Worm (Caenorhabditis elegans) whole organism, dauer: ENCODE results near the gene irld-47.

Experiments
- unc-62 ChIP-seq: sonication (generic microtip); optimal IDR thresholded peaks from 2 replicates; lab custom pipeline; 2017; ENCODE audit warnings: missing biosample characterization, missing genetic modification reagents, missing genetic modification characterization

Gene irld-47

DNA sequence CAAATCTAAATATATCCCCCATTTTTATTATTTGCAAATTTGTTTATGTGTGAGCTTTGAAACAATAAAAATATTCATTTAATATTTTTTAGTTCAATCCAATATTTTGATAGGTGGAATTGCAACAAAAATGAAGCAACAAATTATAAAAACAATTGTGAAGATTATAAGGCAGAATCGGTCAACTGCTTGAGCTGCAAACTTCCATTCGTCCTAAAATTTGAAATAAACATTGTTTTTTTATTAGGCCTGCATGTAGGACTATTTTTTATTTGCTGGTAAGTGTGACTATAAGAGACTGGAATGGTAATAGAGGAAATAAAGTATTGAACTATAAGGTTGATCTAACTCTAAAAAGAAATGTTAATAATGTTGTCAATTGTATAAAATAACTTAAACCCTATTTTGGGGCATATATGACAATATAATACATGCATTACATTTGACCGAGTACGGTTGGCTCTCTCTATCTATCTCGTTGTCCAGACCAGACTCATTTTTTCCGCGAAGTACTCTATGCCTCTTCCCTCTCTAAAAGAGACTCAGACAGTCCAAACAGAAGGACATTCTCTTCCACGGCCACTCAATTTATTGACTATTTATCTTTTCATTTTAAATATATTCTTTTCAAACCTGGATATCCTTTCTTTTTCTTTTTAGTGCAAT, 23.4 kb upstream of the irld-47 start, which contains the start of gene T09A5.4:
T09A5.4 (plus strand) TSS at position 616 of the 666 bp plus-strand sequence.
- no peak for TF ChIP-seq unc-62

ce11 chrII:7842053-7842452, 19.7 kb upstream of the irld-47 start, which contains the start of gene klp-3:
klp-3 (plus strand) TSS chrII:7842353.
- no peak for TF ChIP-seq unc-62

- no peak for TF ChIP-seq unc-62
Measured at ce11 chrII:7839703-7840102, 17.3 kb upstream of the irld-47 start.

DNA sequence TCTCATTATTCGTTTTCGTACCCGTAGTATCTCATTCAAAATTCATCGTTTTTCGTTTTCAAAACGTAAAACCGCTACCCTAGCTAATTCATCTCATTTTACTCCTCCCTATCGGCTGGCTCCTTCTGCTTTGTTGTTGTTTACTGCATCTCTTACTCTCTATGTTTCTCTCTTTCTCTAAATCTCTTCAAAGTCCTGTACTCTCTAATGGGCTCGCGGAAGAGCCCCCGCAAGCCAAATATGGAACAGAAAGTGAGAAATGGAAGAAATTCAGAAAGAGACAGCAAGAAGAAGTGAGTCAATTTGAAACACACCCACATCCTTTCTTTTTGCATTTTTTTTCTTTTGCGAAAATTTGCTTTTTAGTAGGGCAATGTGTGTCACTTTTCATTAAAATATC, 16.3 kb upstream of the irld-47 start:
- no peak for TF ChIP-seq unc-62

DNA sequence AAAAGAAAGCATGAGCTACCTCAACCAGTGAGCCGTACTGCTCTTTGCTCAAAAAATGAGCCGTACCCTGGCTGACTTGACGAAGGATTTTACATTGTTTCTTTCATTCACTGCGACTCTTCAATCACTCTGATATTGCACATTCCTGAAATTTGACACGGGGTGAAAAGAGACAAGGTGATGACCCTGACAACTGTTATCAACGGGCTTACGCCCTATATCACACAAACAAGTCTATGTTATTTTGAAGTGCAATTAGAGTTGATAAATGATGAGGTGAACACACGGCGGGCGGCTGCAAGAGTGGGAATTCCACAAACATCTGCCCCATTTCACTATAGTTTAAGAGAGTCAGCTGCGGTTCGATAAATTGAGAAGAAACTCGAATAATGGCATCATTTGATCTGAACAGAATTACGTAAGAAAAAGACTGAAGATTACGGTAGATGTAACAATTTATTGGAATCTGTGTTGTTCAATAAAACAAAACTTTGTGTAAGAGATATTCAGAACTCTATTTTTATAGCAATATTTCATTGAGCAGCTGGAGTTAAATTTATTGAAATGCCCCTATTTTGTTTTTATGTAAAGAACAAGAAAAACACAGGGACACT, 14.4 kb upstream of the irld-47 start:
- TF ChIP-seq unc-62 = no peak

DNA sequence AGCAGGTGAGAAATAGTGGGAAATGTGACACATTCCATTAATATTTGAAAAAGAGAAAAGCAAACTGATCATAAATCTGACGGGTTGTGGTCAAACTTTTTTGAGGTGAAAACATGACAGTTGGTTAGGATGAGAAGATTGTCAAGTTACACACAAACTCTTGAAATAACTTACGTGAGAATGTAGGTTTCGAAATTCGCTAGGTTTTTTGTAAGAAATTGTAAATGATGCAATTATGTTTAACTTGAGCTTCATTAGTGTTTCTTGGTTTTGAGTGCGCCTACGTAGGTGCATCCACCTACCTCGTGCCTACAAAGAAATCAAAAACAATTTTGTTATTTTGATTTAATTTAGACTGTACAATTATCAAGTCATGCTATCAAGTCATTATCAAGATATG, 13.0 kb upstream of the irld-47 start, which contains the start of gene cex-2:
cex-2 (minus strand) TSS at position 101 of the 400 bp plus-strand sequence.
- no peak for TF ChIP-seq unc-62

DNA sequence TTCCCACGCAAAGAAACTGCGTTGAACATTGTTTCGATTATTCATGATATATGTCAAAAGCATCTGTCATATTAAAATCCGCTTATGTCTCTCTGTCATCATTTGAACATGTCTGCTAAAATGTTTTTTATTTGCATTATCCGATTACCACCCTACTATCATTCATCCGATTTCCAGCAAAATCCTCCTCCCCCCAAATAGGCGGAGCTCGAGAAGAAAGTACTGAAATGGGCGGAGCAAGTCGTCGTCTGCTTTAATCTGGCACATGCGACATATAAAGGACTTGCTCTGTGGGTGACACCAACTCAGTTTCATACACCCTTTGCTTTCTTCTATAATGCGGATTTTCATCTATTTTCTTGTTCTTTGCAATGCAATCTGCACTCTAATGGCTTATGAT, 9.7 kb upstream of the irld-47 start, which contains the start of gene T09A5.14:
T09A5.14 (plus strand) TSS at position 301 of the 400 bp plus-strand sequence.
- TF ChIP-seq unc-62 = no peak

DNA sequence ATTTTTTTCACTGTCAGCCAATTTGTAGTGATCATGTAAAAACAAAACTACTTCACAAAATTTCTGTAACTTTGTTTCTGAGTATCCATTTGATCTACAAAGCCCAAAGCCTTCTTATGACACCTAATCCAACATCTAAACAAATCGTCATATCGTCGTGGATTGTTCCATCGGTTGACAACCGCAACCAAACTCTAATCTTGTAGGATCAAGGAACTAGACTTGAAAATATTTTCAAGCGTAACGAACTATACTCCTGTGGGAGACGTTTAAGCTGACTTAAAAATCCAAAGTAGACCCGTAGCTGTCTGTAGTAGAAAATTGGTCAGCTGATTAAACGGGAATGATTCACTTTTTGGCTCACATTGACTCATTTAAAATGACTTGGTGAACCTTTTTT, 7.3 kb upstream of the irld-47 start:
- TF ChIP-seq unc-62 = no peak

DNA sequence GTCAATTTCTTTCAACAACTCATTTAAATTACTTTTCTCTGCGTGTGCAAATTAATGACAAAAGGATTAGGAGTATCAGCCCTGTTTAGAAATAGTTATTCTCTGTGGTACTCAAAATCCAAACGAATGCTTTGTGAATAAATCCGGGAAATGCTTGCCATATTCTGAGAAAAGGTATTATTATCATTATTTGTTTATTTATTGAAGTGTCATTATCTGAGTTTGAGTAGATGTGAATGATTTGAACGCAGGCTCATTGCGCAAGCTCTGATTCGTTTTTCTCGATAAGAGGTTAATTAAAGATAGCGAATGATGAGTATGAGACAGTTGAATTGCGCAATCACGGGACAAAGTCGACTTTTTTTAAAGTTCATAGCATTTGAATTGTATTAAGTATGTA, 5.5 kb upstream of the irld-47 start:
- no peak for TF ChIP-seq unc-62

ce11 chrII:7825107-7825506, 2.8 kb upstream of the irld-47 start, which contains the start of gene srw-62:
srw-62 (plus strand) TSS chrII:7825407.
- TF ChIP-seq unc-62 = no peak

DNA sequence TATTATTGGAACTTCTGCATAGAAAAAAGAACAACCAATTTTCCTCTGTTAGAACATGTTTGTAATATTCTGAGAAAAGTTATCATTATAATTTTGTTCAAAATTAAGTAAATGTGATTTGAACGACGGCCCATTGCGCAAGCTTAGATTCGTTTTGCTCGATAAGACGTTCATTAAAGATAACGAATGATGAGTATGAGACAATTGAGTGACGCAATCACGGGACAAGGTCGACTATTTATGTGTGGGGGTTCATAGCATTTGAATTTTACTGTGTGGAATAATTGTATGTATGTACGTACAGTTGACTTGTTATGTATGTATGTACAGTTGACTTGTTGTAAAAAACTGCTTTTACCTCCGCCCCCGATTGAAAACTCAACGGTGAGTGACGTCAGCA, 3.0 kb downstream of the irld-47 start:
- no peak for TF ChIP-seq unc-62

- TF ChIP-seq unc-62 = no peak
Measured at ce11 chrII:7817580-7817979, 4.8 kb downstream of the irld-47 start.

ce11 chrII:7816163-7816776, 6.1 kb downstream of the irld-47 start, which contains the start of gene cki-2:
cki-2 (plus strand) TSS chrII:7816499.
- no peak for TF ChIP-seq unc-62

ce11 chrII:7815406-7815805, 6.9 kb downstream of the irld-47 start:
- no peak for TF ChIP-seq unc-62

DNA sequence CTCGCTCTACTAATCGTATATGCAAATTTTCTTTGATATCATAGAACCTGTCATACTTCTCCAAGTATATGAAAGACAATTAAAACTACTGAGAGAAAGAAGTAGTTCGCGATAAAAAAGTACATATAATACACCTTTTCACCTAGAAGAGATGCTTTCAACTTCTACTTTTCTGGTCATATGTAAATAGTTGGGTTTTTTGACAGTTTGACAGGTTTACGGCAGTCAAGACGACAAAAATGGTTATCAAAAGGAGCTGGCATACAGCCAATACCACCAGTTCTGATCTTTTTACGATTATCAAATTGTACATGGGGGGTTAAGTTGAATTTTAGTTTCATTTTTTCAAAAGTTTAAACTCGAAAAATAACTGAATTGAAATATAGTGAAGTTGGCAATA, 7.4 kb downstream of the irld-47 start:
- no peak for TF ChIP-seq unc-62

DNA sequence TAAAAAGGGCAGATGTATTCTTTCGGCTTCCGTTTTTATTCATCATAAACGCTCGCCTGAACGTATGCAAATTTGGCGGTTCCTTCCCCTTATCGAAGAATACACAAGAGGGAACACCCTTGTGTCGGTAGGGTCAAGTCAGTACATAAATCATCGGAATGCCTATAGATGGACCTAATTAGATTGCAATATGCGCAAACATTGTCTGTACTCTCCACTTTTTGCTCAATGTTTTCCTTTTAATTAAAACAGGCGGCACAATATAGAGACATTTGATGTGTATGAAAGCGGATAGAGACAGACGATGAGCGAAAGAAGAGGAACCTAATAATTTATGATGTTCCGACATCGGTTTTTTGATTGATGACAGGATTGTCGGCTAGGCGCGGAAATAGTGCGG, 8.1 kb downstream of the irld-47 start:
- no peak for TF ChIP-seq unc-62

ce11 chrII:7813645-7814044, 8.7 kb downstream of the irld-47 start:
- TF ChIP-seq unc-62 = no peak

- no peak for TF ChIP-seq unc-62
Measured at ce11 chrII:7813237-7813636, 9.1 kb downstream of the irld-47 start.
